Fruit fly (Drosophila melanogaster) whole organism, embryonic: ENCODE data around the gene CG12948.

Source experiments
- Adf1 ChIP-seq: fragments of 200-800 bp; sonication (Bioruptor generic); IDR thresholded peaks from 2 replicates; pipeline ENCODE4 v1.3.6; 2022; ENCODE audit warnings: missing biosample characterization, missing genetic modification characterization
- CG10366 ChIP-seq: fragments of 200-800 bp; sonication (Bioruptor generic); IDR thresholded peaks from 2 replicates; pipeline ENCODE4 v1.3.6; 2022; ENCODE audit warnings: missing biosample characterization, missing genetic modification characterization
- CG10462 ChIP-seq: fragments of 200-800 bp; sonication (Bioruptor generic); optimal IDR thresholded peaks from 2 replicates; lab custom pipeline; 2016; ENCODE audit warnings: missing biosample characterization, missing genetic modification characterization
- CG11695 ChIP-seq: fragments of 200-800 bp; sonication (Bioruptor generic); IDR thresholded peaks from 3 replicates; pipeline ENCODE4 v1.3.6; 2022; ENCODE audit warnings: missing biosample characterization, missing genetic modification characterization
- CG11696 ChIP-seq: fragments of 200-800 bp; sonication (Bioruptor generic); IDR thresholded peaks from 2 replicates; pipeline ENCODE4 v1.3.6; 2022; ENCODE audit warnings: missing biosample characterization, missing genetic modification characterization
- CG13424 ChIP-seq: fragments of 200-800 bp; sonication (Bioruptor generic); optimal IDR thresholded peaks from 2 replicates; lab custom pipeline; 2019; ENCODE audit warnings: missing biosample characterization, mild to moderate bottlenecking, missing genetic modification characterization, moderate library complexity
- CG15073 ChIP-seq: fragments of 200-800 bp; sonication (Bioruptor generic); optimal IDR thresholded peaks from 2 replicates; lab custom pipeline; 2016; ENCODE audit warnings: missing biosample characterization, missing genetic modification characterization
- CG18599 ChIP-seq: fragments of 200-800 bp; sonication (Bioruptor generic); optimal IDR thresholded peaks from 3 replicates; lab custom pipeline; 2017; ENCODE audit warnings: missing biosample characterization, missing genetic modification characterization, mild to moderate bottlenecking, moderate library complexity, missing genetic modification reagents
- CG2116 ChIP-seq: fragments of 200-800 bp; sonication (Bioruptor generic); optimal IDR thresholded peaks from 3 replicates; lab custom pipeline; 2018; ENCODE audit warnings: missing biosample characterization, mild to moderate bottlenecking, missing genetic modification characterization
- CG3407 ChIP-seq: fragments of 200-800 bp; sonication (Bioruptor generic); optimal IDR thresholded peaks from 2 replicates; lab custom pipeline; 2018; ENCODE audit warnings: missing biosample characterization, mild to moderate bottlenecking, missing genetic modification characterization
- CG34224 ChIP-seq: fragments of 200-800 bp; sonication (Bioruptor generic); IDR thresholded peaks from 3 replicates; pipeline ENCODE4 v1.3.6; 2022; ENCODE audit warnings: missing biosample characterization, missing genetic modification characterization; ENCODE audit not compliant: partially characterized antibody
- CG34376 ChIP-seq: fragments of 200-800 bp; sonication (Bioruptor generic); optimal IDR thresholded peaks from 2 replicates; lab custom pipeline; 2018; ENCODE audit warnings: missing biosample characterization, mild to moderate bottlenecking, missing genetic modification characterization
- CG4617 ChIP-seq: fragments of 200-800 bp; sonication (Bioruptor generic); optimal IDR thresholded peaks from 3 replicates; lab custom pipeline; 2016; ENCODE audit warnings: missing biosample characterization, missing genetic modification characterization, borderline replicate concordance
- CG4820 ChIP-seq: fragments of 200-800 bp; sonication (Bioruptor generic); optimal IDR thresholded peaks from 3 replicates; lab custom pipeline; 2016; ENCODE audit warnings: missing biosample characterization, missing genetic modification characterization
- CG6654 ChIP-seq: fragments of 200-800 bp; sonication (Bioruptor generic); optimal IDR thresholded peaks from 2 replicates; lab custom pipeline; 2017; ENCODE audit warnings: missing biosample characterization, mild to moderate bottlenecking, missing genetic modification characterization
- CG6813 ChIP-seq: fragments of 200-800 bp; sonication (Bioruptor generic); optimal IDR thresholded peaks from 2 replicates; lab custom pipeline; 2017; ENCODE audit warnings: missing biosample characterization, missing genetic modification characterization, mild to moderate bottlenecking, moderate library complexity, missing genetic modification reagents
- CG7928 ChIP-seq: fragments of 200-800 bp; sonication (Bioruptor generic); optimal IDR thresholded peaks from 2 replicates; lab custom pipeline; 2017; ENCODE audit warnings: missing biosample characterization, mild to moderate bottlenecking, missing genetic modification characterization
- CG8924 ChIP-seq: fragments of 200-800 bp; optimal IDR thresholded peaks from 3 replicates; lab custom pipeline; 2019; ENCODE audit warnings: missing biosample characterization, mild to moderate bottlenecking, missing genetic modification characterization, moderate library complexity
- CG9797 ChIP-seq: fragments of 200-800 bp; sonication (Bioruptor generic); optimal IDR thresholded peaks from 3 replicates; lab custom pipeline; 2018; ENCODE audit warnings: missing biosample characterization, mild to moderate bottlenecking, missing genetic modification characterization
- CG9876 ChIP-seq: fragments of 200-800 bp; sonication (Bioruptor generic); optimal IDR thresholded peaks from 2 replicates; lab custom pipeline; 2016; ENCODE audit warnings: missing biosample characterization, missing genetic modification characterization
- Deaf1 ChIP-seq: fragments of 200-800 bp; optimal IDR thresholded peaks from 3 replicates; lab custom pipeline; 2019; ENCODE audit warnings: missing biosample characterization, mild to moderate bottlenecking, missing genetic modification characterization, moderate library complexity
- Dfd ChIP-seq, 2 experiments: fragments of >200 bp; optimal IDR thresholded peaks; 2 replicates each; lab custom pipeline; 2017; ENCODE audit warnings: missing biosample characterization in 2 of 2, missing genetic modification characterization in 2 of 2
- Doc3 ChIP-seq: fragments of 200-800 bp; sonication (Bioruptor generic); IDR thresholded peaks from 3 replicates; pipeline ENCODE4 v1.3.6; 2022; ENCODE audit warnings: missing biosample characterization, missing genetic modification characterization; ENCODE audit not compliant: partially characterized antibody
- Drgx ChIP-seq: fragments of 200-800 bp; sonication (Bioruptor generic); IDR thresholded peaks from 2 replicates; pipeline ENCODE4 v1.3.6; 2022; ENCODE audit warnings: missing biosample characterization, missing genetic modification characterization
- ERR ChIP-seq: fragments of 200-800 bp; sonication (Bioruptor generic); optimal IDR thresholded peaks from 2 replicates; lab custom pipeline; 2016; ENCODE audit warnings: missing biosample characterization, missing genetic modification characterization
- Eip74EF ChIP-seq, 2 experiments: fragments of 200-800 bp in 1 of 2; fragments of >200 bp in 1 of 2; sonication (Bioruptor generic) in 1 of 2; optimal IDR thresholded peaks; 2 replicates each; lab custom pipeline; 2017 to 2019; ENCODE audit warnings: missing biosample characterization in 2 of 2, missing genetic modification characterization in 2 of 2, mild to moderate bottlenecking in 1 of 2, moderate library complexity in 1 of 2
- Ets97D ChIP-seq: fragments of 200-800 bp; sonication (Bioruptor generic); optimal IDR thresholded peaks from 3 replicates; lab custom pipeline; 2016; ENCODE audit warnings: missing biosample characterization, missing genetic modification characterization
- Hey ChIP-seq: fragments of 200-800 bp; sonication (Bioruptor generic); optimal IDR thresholded peaks from 3 replicates; lab custom pipeline; 2018; ENCODE audit warnings: missing biosample characterization, mild to moderate bottlenecking, missing genetic modification characterization
- Hr3 ChIP-seq: fragments of 200-800 bp; sonication (Bioruptor generic); optimal IDR thresholded peaks from 3 replicates; lab custom pipeline; 2016; ENCODE audit warnings: missing biosample characterization, missing genetic modification characterization
- Myb ChIP-seq: fragments of 200-800 bp; sonication (Bioruptor generic); optimal IDR thresholded peaks from 2 replicates; lab custom pipeline; 2016; ENCODE audit warnings: missing biosample characterization, missing genetic modification characterization
- Nf-YB ChIP-seq: fragments of 200-800 bp; sonication (Bioruptor generic); optimal IDR thresholded peaks from 3 replicates; lab custom pipeline; 2019; ENCODE audit warnings: missing biosample characterization, mild to moderate bottlenecking, missing genetic modification characterization, moderate library complexity
- Pdp1 ChIP-seq, 2 experiments: fragments of 200-800 bp; sonication (Bioruptor generic); optimal IDR thresholded peaks; 3 replicates each; lab custom pipeline; 2016; ENCODE audit warnings: missing biosample characterization in 2 of 2, missing genetic modification characterization in 2 of 2, mild to moderate bottlenecking in 1 of 2, moderate library complexity in 1 of 2
- Poxn ChIP-seq: fragments of 200-800 bp; sonication (Bioruptor generic); IDR thresholded peaks from 2 replicates; pipeline ENCODE4 v1.3.6; 2022; ENCODE audit warnings: missing biosample characterization, missing genetic modification characterization
- Rfx ChIP-seq: fragments of 200-800 bp; sonication (Bioruptor generic); IDR thresholded peaks from 2 replicates; pipeline ENCODE4 v1.3.6; 2022; ENCODE audit warnings: missing biosample characterization, missing genetic modification characterization
- Six4 ChIP-seq: fragments of 200-800 bp; sonication (Bioruptor generic); optimal IDR thresholded peaks from 2 replicates; lab custom pipeline; 2016; ENCODE audit warnings: missing biosample characterization, missing genetic modification characterization
- Trl ChIP-seq, 3 experiments: fragments of >200 bp in 2 of 3; fragments of 200-800 bp in 1 of 3; sonication (Bioruptor generic) in 1 of 3; optimal IDR thresholded peaks; 2 replicates in 1 of 3; 3 replicates in 2 of 3; lab custom pipeline; 2016 to 2017; ENCODE audit warnings: missing biosample characterization in 1 of 3, missing genetic modification characterization in 1 of 3
- ash1 ChIP-seq: fragments of 200-800 bp; sonication (Bioruptor generic); optimal IDR thresholded peaks from 2 replicates; lab custom pipeline; 2018; ENCODE audit warnings: missing biosample characterization, mild to moderate bottlenecking, missing genetic modification characterization
- az2 ChIP-seq: fragments of 200-800 bp; sonication (Bioruptor generic); optimal IDR thresholded peaks from 3 replicates; lab custom pipeline; 2016; ENCODE audit warnings: missing biosample characterization, missing genetic modification characterization
- btn ChIP-seq: fragments of 200-800 bp; sonication (Bioruptor generic); optimal IDR thresholded peaks from 2 replicates; lab custom pipeline; 2016; ENCODE audit warnings: missing biosample characterization, missing genetic modification characterization
- chn ChIP-seq: fragments of 200-800 bp; sonication (Bioruptor generic); optimal IDR thresholded peaks from 2 replicates; lab custom pipeline; 2016; ENCODE audit warnings: missing biosample characterization, missing genetic modification characterization
- croc ChIP-seq: fragments of 200-800 bp; sonication (Bioruptor generic); conservative IDR thresholded peaks from 3 replicates; pipeline ENCODE4 v1.3.6; 2022; ENCODE audit warnings: missing biosample characterization, missing genetic modification characterization
- exex ChIP-seq: fragments of 200-800 bp; sonication (Bioruptor generic); optimal IDR thresholded peaks from 4 replicates; lab custom pipeline; 2018; ENCODE audit warnings: missing biosample characterization, mild to moderate bottlenecking, missing genetic modification characterization, moderate library complexity
- gt ChIP-seq: fragments of 200-800 bp; sonication (Bioruptor generic); IDR thresholded peaks from 2 replicates; pipeline ENCODE4 v1.3.6; 2022; ENCODE audit warnings: missing biosample characterization, missing genetic modification characterization
- lab ChIP-seq: fragments of 200-800 bp; sonication (Bioruptor generic); optimal IDR thresholded peaks from 3 replicates; lab custom pipeline; 2017; ENCODE audit warnings: missing biosample characterization, missing genetic modification characterization, mild to moderate bottlenecking, moderate library complexity, missing genetic modification reagents
- nmo ChIP-seq: fragments of 200-800 bp; sonication (Bioruptor generic); optimal IDR thresholded peaks from 2 replicates; lab custom pipeline; 2018; ENCODE audit warnings: missing biosample characterization, mild to moderate bottlenecking, missing genetic modification characterization, moderate library complexity
- repo ChIP-seq: fragments of 200-800 bp; sonication (Bioruptor generic); optimal IDR thresholded peaks from 2 replicates; lab custom pipeline; 2016; ENCODE audit warnings: missing biosample characterization, missing genetic modification characterization
- sd ChIP-seq: fragments of 200-800 bp; sonication (Bioruptor generic); optimal IDR thresholded peaks from 3 replicates; lab custom pipeline; 2018; ENCODE audit warnings: missing biosample characterization, mild to moderate bottlenecking, missing genetic modification characterization, moderate library complexity
- sim ChIP-seq: fragments of 200-800 bp; sonication (Bioruptor generic); IDR thresholded peaks from 2 replicates; pipeline ENCODE4 v1.3.6; 2022; ENCODE audit warnings: missing biosample characterization, missing genetic modification characterization
- sima ChIP-seq: fragments of 200-800 bp; sonication (Bioruptor generic); optimal IDR thresholded peaks from 2 replicates; lab custom pipeline; 2016; ENCODE audit warnings: missing biosample characterization, missing genetic modification characterization

Gene CG12948

DNA sequence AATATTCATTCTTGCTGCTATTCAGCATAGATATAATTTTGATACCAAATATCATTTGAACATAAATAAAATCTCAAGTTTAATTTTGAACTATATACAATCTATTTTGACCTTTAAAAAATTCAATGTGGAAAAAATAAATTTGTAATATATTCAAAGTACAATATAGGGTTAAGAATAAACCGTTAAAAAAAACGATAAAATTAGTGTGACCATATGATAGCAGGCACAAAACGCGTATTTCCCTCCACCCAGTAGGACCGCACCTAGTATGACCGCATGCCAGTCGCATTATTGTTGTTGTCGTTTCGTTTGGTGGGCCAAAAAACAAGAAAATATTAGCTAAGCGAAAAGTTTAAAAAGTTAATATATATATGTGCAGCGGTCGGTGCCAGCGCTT lies 45.5 kb upstream of the CG12948 start, which contains the start of gene CG8516 (continued):
- TF ChIP-seq CG7928 = no peak
- 0 out of 3 replicates have a peak, but pooled peaks have one; percentile 16 for TF ChIP-seq CG11695 (GFP tag; lab: Robert Waterston, UW)
- TF ChIP-seq CG11696 (GFP tag; lab: Robert Waterston, UW) = no peak
- TF ChIP-seq exex (tag; lab: Kevin White, UChicago) = no peak
- TF ChIP-seq az2 (GFP tag; lab: Kevin White, UChicago) = no peak
- TF ChIP-seq CG9797 (GFP tag; lab: Kevin White, UChicago) = peak; percentile 93
- TF ChIP-seq CG4820 (GFP tag; lab: Kevin White, UChicago) = no peak
- TF ChIP-seq Rfx (GFP tag; lab: Robert Waterston, UW) = peak; percentile 33; the same call in 1 of the 2 replicates
- no peak for TF ChIP-seq CG9876 (GFP tag; lab: Kevin White, UChicago)
- no peak for TF ChIP-seq Doc3 (GFP tag; lab: Robert Waterston, UW)
- no peak for TF ChIP-seq lab (GFP tag; lab: Kevin White, UChicago)
- peak; percentile 12 for TF ChIP-seq CG34376 (GFP tag; lab: Kevin White, UChicago)
- TF ChIP-seq Ets97D (GFP tag; lab: Kevin White, UChicago) = peak; percentile 43
- TF ChIP-seq Hey = no peak
- TF ChIP-seq CG10462 (GFP tag; lab: Kevin White, UChicago) = peak; percentile 17
- no peak for TF ChIP-seq Eip74EF (GFP tag; optimal IDR thresholded peaks at IDR 0.05; lab: Kevin White, UChicago)
- no peak for TF ChIP-seq CG13424
- no peak for TF ChIP-seq sima
- no peak for TF ChIP-seq repo (GFP tag; lab: Kevin White, UChicago)
- TF ChIP-seq chn = no peak
- no peak for TF ChIP-seq Deaf1
- TF ChIP-seq nmo (GFP tag; lab: Kevin White, UChicago) = peak; percentile 36
- TF ChIP-seq Adf1 (GFP tag; lab: Robert Waterston, UW) = 0 out of 2 replicates have a peak, but pooled peaks have one; percentile 10
- no peak for TF ChIP-seq Dfd (GFP tag; optimal IDR thresholded peaks at IDR 0.05; lab: Kevin White, UChicago)
- no peak for TF ChIP-seq CG34224 (GFP tag; lab: Robert Waterston, UW)
- no peak for TF ChIP-seq Trl (optimal IDR thresholded peaks at IDR 0.05; lab: Kevin White, UChicago)
- TF ChIP-seq Trl (GFP tag; optimal IDR thresholded peaks at IDR 0.05; lab: Kevin White, UChicago) = no peak
- peak; percentile 23 for TF ChIP-seq CG8924 (tag; lab: Kevin White, UChicago)

- TF ChIP-seq CG10366 (GFP tag; lab: Robert Waterston, UW) (no peak; the same call in 1 of the 2 replicates), ERR (GFP tag; lab: Kevin White, UChicago) (no peak), az2 (GFP tag; lab: Kevin White, UChicago) (no peak), Pdp1 (GFP tag; optimal IDR thresholded peaks at IDR 0.05; lab: Kevin White, UChicago) (peak; percentile 56 to 59), CG2116 (GFP tag; lab: Kevin White, UChicago) (peak; percentile 59), Poxn (GFP tag; lab: Robert Waterston, UW) (no peak), CG18599 (GFP tag; lab: Kevin White, UChicago) (no peak), croc (GFP tag; lab: Robert Waterston, UW) (no peak), sd (tag; lab: Kevin White, UChicago) (no peak), CG15073 (no peak), CG4617 (peak; percentile 41), ash1 (GFP tag; lab: Kevin White, UChicago) (no peak), Drgx (GFP tag; lab: Robert Waterston, UW) (no peak), Six4 (no peak), gt (no peak), Nf-YB (GFP tag; lab: Kevin White, UChicago) (no peak), CG6654 (no peak), CG6813 (no peak), Hr3 (GFP tag; lab: Kevin White, UChicago) (peak; percentile 26), btn (no peak), CG3407 (no peak), CG34376 (GFP tag; lab: Kevin White, UChicago) (peak; percentile 24), Myb (GFP tag; lab: Kevin White, UChicago) (peak; percentile 72), sim (GFP tag; lab: Robert Waterston, UW) (no peak)
Observed at dm6 chr3R:9791177-9791806, 43.7 kb upstream of the CG12948 start, which contains the start of the genes CG12945 and CG8507. Gene CG12945, minus strand, starts transcription at chr3R:9791221. Gene CG8507, plus strand, starts transcription at chr3R:9791483.
